Worm (Caenorhabditis elegans) whole organism, early embryonic: ENCODE results near the gene T16G12.13.

Experiments used
- F13C5.2 ChIP-seq: sonication (generic microtip); optimal IDR thresholded peaks from 2 replicates; lab custom pipeline; 2017; ENCODE audit warnings: mild to moderate bottlenecking, missing genetic modification characterization, inconsistent platforms, missing compliant biosample characterization
- ama-1 ChIP-seq: fragments of 150-350 bp; optimal IDR thresholded peaks from 2 replicates; lab custom pipeline; 2014
- ceh-13 ChIP-seq: fragments of 200-800 bp; sonication (Bioruptor generic); optimal IDR thresholded peaks from 2 replicates; lab custom pipeline; 2018; ENCODE audit warnings: mild to moderate bottlenecking, missing genetic modification characterization, missing compliant biosample characterization
- ceh-36 ChIP-seq: sonication (generic microtip); optimal IDR thresholded peaks from 2 replicates; lab custom pipeline; 2016; ENCODE audit warnings: missing genetic modification characterization, inconsistent platforms, missing compliant biosample characterization
- ets-7 ChIP-seq: sonication (generic microtip); optimal IDR thresholded peaks from 2 replicates; lab custom pipeline; 2016; ENCODE audit warnings: missing genotype, missing genetic modification characterization, missing compliant biosample characterization
- flt-1 ChIP-seq: fragments of 200-800 bp; sonication (Bioruptor generic); IDR thresholded peaks from 2 replicates; pipeline ENCODE4 v1.3.6; 2022; ENCODE audit warnings: missing genetic modification characterization, missing compliant biosample characterization
- hmbx-1 ChIP-seq: sonication (generic microtip); optimal IDR thresholded peaks from 2 replicates; lab custom pipeline; 2016; ENCODE audit warnings: mild to moderate bottlenecking, missing genetic modification characterization, missing compliant biosample characterization
- hnd-1 ChIP-seq: sonication (generic microtip); optimal IDR thresholded peaks from 2 replicates; lab custom pipeline; 2016; ENCODE audit warnings: missing genetic modification characterization, missing compliant biosample characterization
- sea-1 ChIP-seq: fragments of 200-800 bp; sonication (Bioruptor generic); conservative IDR thresholded peaks from 2 replicates; pipeline ENCODE4 v1.3.6; 2022; ENCODE audit warnings: missing genetic modification characterization, missing compliant biosample characterization
- tbx-37 ChIP-seq: fragments of 200-800 bp; sonication (Bioruptor generic); conservative IDR thresholded peaks from 2 replicates; pipeline ENCODE4 v1.3.6; 2022; ENCODE audit warnings: missing genetic modification reagents, missing genetic modification characterization, missing compliant biosample characterization
- tra-4 ChIP-seq: sonication (generic microtip); optimal IDR thresholded peaks from 2 replicates; lab custom pipeline; 2017; ENCODE audit warnings: missing genetic modification characterization, missing compliant biosample characterization

DNA sequence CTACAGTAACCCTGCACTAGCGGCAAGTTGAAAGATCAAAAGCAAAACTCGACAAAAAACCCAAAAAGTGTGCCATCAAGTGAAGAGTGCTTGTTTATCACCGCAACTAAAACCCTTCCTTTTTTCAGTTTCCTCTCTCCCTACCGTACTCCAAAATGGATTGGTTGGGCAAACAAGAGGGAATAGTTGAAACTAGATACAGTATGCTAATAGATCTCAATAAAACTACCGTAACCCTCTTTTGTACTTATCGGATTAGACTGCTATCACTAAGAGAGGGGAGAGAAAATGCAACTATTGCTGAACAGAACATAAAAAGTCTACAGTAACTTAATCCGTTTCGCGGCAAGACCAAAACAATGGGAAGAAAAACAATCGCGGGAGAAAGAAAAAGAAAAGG lies 34.7 kb downstream of the T16G12.13 start:
- TF ChIP-seq ama-1 (lab: Kevin White, UChicago), result no peak
- no peak for TF ChIP-seq tbx-37
- TF ChIP-seq hnd-1 (tag; lab: Kevin White, UChicago), result no peak
- TF ChIP-seq flt-1, result no peak
- no peak for TF ChIP-seq sea-1 (GFP tag; lab: Robert Waterston, UW)
- no peak for TF ChIP-seq ceh-36
- no peak for TF ChIP-seq F13C5.2 (tag; lab: Kevin White, UChicago)
- no peak for TF ChIP-seq hmbx-1
- no peak for TF ChIP-seq ceh-13 (GFP tag; lab: Kevin White, UChicago)
- TF ChIP-seq ets-7 (tag; lab: Kevin White, UChicago), result no peak
- TF ChIP-seq tra-4 (tag; lab: Kevin White, UChicago), result no peak
